Fruit fly (Drosophila melanogaster) whole organism, wandering third instar larva: Measurements from ENCODE around the gene CG15429.

Source experiments
- Abd-B ChIP-seq: fragments of >200 bp; optimal IDR thresholded peaks from 2 replicates; lab custom pipeline; 2017; ENCODE audit warnings: missing biosample characterization, missing genetic modification characterization
- CG32264 ChIP-seq: fragments of 200-800 bp; sonication (Bioruptor generic); optimal IDR thresholded peaks from 2 replicates; lab custom pipeline; 2016; ENCODE audit warnings: missing biosample characterization, missing genetic modification characterization
- CG9705 ChIP-seq: fragments of 200-800 bp; sonication (Bioruptor generic); optimal IDR thresholded peaks from 2 replicates; lab custom pipeline; 2018; ENCODE audit warnings: missing biosample characterization, mild to moderate bottlenecking, missing genetic modification characterization
- CrebA ChIP-seq: fragments of 200-800 bp; sonication (Bioruptor generic); optimal IDR thresholded peaks from 2 replicates; lab custom pipeline; 2016; ENCODE audit warnings: missing biosample characterization, mild to moderate bottlenecking, missing genetic modification characterization, borderline replicate concordance
- Dfd ChIP-seq: fragments of >200 bp; optimal IDR thresholded peaks from 2 replicates; lab custom pipeline; 2017; ENCODE audit warnings: missing biosample characterization, missing genetic modification characterization
- Dif ChIP-seq: fragments of 200-275, 200-300 bp; sonication (Bioruptor generic); optimal IDR thresholded peaks from 2 replicates; lab custom pipeline; 2018; ENCODE audit warnings: missing biosample characterization, missing genetic modification characterization; ENCODE audit not compliant: partially characterized antibody
- HLH106 ChIP-seq: fragments of 200-800 bp; optimal IDR thresholded peaks from 3 replicates; lab custom pipeline; 2019; ENCODE audit warnings: missing biosample characterization, mild to moderate bottlenecking, missing genetic modification characterization, moderate library complexity
- Hnf4 ChIP-seq: fragments of 200-800 bp; sonication (Bioruptor generic); optimal IDR thresholded peaks from 2 replicates; lab custom pipeline; 2016; ENCODE audit warnings: missing biosample characterization, mild to moderate bottlenecking, missing genetic modification characterization
- Hr78 ChIP-seq: fragments of >200 bp; optimal IDR thresholded peaks from 2 replicates; lab custom pipeline; 2017; ENCODE audit warnings: missing biosample characterization, missing genetic modification characterization
- Hr83 ChIP-seq: fragments of 200-300 bp; sonication (Bioruptor generic); optimal IDR thresholded peaks from 2 replicates; lab custom pipeline; 2016; ENCODE audit warnings: missing biosample characterization, mild to moderate bottlenecking, missing genetic modification characterization, moderate library complexity; ENCODE audit not compliant: poor library complexity, severe bottlenecking
- Jra ChIP-seq: sonication (Bioruptor generic); optimal IDR thresholded peaks from 2 replicates; lab custom pipeline; 2016; ENCODE audit warnings: missing biosample characterization, missing genetic modification characterization
- Myc ChIP-seq: fragments of >200 bp; optimal IDR thresholded peaks from 2 replicates; lab custom pipeline; 2017
- OdsH ChIP-seq: fragments of 200-800 bp; sonication (Bioruptor generic); optimal IDR thresholded peaks from 2 replicates; lab custom pipeline; 2016; ENCODE audit warnings: missing biosample characterization, mild to moderate bottlenecking, missing genetic modification characterization
- Rel ChIP-seq, 2 experiments: fragments of 200-800 bp; sonication (Bioruptor generic) in 1 of 2; optimal IDR thresholded peaks; 2 replicates in 1 of 2; 3 replicates in 1 of 2; lab custom pipeline; 2016 to 2019; ENCODE audit warnings: mild to moderate bottlenecking in 2 of 2, missing biosample characterization in 2 of 2, missing genetic modification characterization in 2 of 2, moderate library complexity in 1 of 2
- Sp1 ChIP-seq: fragments of 200-800 bp; sonication (Bioruptor generic); optimal IDR thresholded peaks from 3 replicates; lab custom pipeline; 2019; ENCODE audit warnings: missing biosample characterization, mild to moderate bottlenecking, missing genetic modification characterization, moderate library complexity
- Vsx2 ChIP-seq: fragments of 200-300, 225-300 bp; sonication (Bioruptor generic); optimal IDR thresholded peaks from 2 replicates; lab custom pipeline; 2018; ENCODE audit warnings: missing biosample characterization, missing genetic modification characterization; ENCODE audit not compliant: partially characterized antibody
- brk ChIP-seq: fragments of 200-800 bp; sonication (Bioruptor generic); optimal IDR thresholded peaks from 2 replicates; lab custom pipeline; 2016; ENCODE audit warnings: missing biosample characterization, mild to moderate bottlenecking, missing genetic modification characterization
- dmrt93B ChIP-seq: fragments of 200-800 bp; sonication (Bioruptor generic); optimal IDR thresholded peaks from 2 replicates; lab custom pipeline; 2018; ENCODE audit warnings: missing biosample characterization, mild to moderate bottlenecking, missing genetic modification characterization
- dsf ChIP-seq: sonication (Bioruptor generic); optimal IDR thresholded peaks from 2 replicates; lab custom pipeline; 2016; ENCODE audit warnings: missing biosample characterization, missing genetic modification characterization, borderline replicate concordance
- ey ChIP-seq: fragments of 200-800 bp; sonication (Bioruptor generic); optimal IDR thresholded peaks from 2 replicates; lab custom pipeline; 2016; ENCODE audit warnings: missing biosample characterization, missing genetic modification characterization
- fru ChIP-seq: fragments of 200-800 bp; sonication (Bioruptor generic); optimal IDR thresholded peaks from 3 replicates; lab custom pipeline; 2016; ENCODE audit warnings: missing biosample characterization, mild to moderate bottlenecking, missing genetic modification characterization
- h ChIP-seq: fragments of 200-800 bp; sonication (Bioruptor generic); optimal IDR thresholded peaks from 3 replicates; lab custom pipeline; 2016; ENCODE audit warnings: missing biosample characterization, mild to moderate bottlenecking, missing genetic modification characterization
- jim ChIP-seq: fragments of 175-275, 200-325 bp; sonication (Bioruptor generic); optimal IDR thresholded peaks from 2 replicates; lab custom pipeline; 2016; ENCODE audit warnings: missing biosample characterization, mild to moderate bottlenecking, missing genetic modification characterization
- lola ChIP-seq: fragments of >200 bp; optimal IDR thresholded peaks from 2 replicates; lab custom pipeline; 2017; ENCODE audit warnings: missing biosample characterization, missing genetic modification characterization
- pan ChIP-seq: fragments of >200 bp; optimal IDR thresholded peaks from 2 replicates; lab custom pipeline; 2017
- psq ChIP-seq: fragments of 200-800 bp; sonication (Bioruptor generic); optimal IDR thresholded peaks from 3 replicates; lab custom pipeline; 2017; ENCODE audit warnings: missing biosample characterization, mild to moderate bottlenecking, missing genetic modification characterization, moderate library complexity
- sage ChIP-seq: fragments of 200-800 bp; sonication (Bioruptor generic); optimal IDR thresholded peaks from 2 replicates; lab custom pipeline; 2016; ENCODE audit warnings: missing biosample characterization, mild to moderate bottlenecking, missing genetic modification characterization
- sv ChIP-seq: fragments of 200-800 bp; sonication (Bioruptor generic); optimal IDR thresholded peaks from 3 replicates; lab custom pipeline; 2016; ENCODE audit warnings: missing biosample characterization, missing genetic modification characterization
- tai ChIP-seq: sonication (Bioruptor generic); optimal IDR thresholded peaks from 2 replicates; lab custom pipeline; 2016; ENCODE audit warnings: missing biosample characterization, missing genetic modification characterization
- usp ChIP-seq: fragments of >200 bp; optimal IDR thresholded peaks from 2 replicates; lab custom pipeline; 2017; ENCODE audit warnings: missing biosample characterization, missing genetic modification characterization
- woc ChIP-seq: sonication (Bioruptor generic); optimal IDR thresholded peaks from 2 replicates; lab custom pipeline; 2016; ENCODE audit warnings: missing biosample characterization, mild to moderate bottlenecking, missing genetic modification characterization

CG15429 gene

DNA sequence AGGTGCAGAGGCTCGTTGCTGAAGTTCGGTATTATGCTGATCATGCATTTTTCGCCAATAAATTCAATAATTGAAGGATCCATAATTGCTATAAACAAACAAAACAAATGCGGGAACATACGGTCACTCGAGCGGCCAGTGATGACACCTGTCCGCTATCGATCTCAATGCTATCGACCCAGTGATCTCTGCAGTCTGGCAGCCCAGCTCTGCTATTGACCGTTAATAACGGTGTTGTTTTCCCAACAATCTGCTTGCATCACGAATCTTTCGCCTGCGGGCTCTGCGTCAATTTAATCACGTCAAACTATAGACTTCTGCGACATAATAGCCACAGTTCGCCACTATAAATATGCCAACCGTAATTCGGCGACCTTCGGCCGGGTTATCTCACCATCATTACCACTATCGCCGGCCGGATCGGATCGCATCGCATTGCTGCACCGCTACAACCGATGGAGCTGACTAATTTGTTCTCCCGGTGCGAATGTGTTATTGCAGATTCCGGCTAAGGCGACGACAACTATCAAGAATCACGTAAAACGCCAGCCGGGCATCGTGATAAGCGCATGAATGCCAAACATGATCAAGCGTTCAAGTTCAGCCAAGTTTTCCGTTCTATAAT lies 34.3 kb downstream of the CG15429 start, which contains the start of gene Psf2:
TSS of gene Psf2 (minus strand) at position 431 of the 625 bp plus-strand sequence.
- TF ChIP-seq tai (GFP tag; lab: Kevin White, UChicago) (no peak), brk (GFP tag; lab: Kevin White, UChicago) (no peak), CrebA (no peak), sv (no peak), Dif (GFP tag; lab: Kevin White, UChicago) (no peak), Rel (GFP tag; optimal IDR thresholded peaks at IDR 0.05; lab: Kevin White, UChicago) (no peak), Rel (tag; optimal IDR thresholded peaks at IDR 0.05; lab: Kevin White, UChicago) (peak; percentile 62), lola (GFP tag; lab: Kevin White, UChicago) (no peak), usp (GFP tag; lab: Kevin White, UChicago) (no peak), sage (GFP tag; lab: Kevin White, UChicago) (no peak), Abd-B (GFP tag; lab: Kevin White, UChicago) (no peak), h (no peak), Dfd (GFP tag; lab: Kevin White, UChicago) (no peak), dmrt93B (GFP tag; lab: Kevin White, UChicago) (no peak), Hr78 (GFP tag; lab: Kevin White, UChicago) (no peak), Hr83 (GFP tag; lab: Kevin White, UChicago) (peak; percentile 5), OdsH (GFP tag; lab: Kevin White, UChicago) (no peak)
- TF ChIP-seq, all 38 proteins: peak for 2

dm6 chr2L:4388027-4388426 lies 35.3 kb downstream of the CG15429 start, which contains the start of gene Tps1:
Tps1 (plus strand) TSS chr2L:4388327.
- TF ChIP-seq h, result no peak
- no peak for TF ChIP-seq brk (GFP tag; lab: Kevin White, UChicago)
- no peak for TF ChIP-seq Vsx2 (GFP tag; lab: Kevin White, UChicago)
- TF ChIP-seq sage (GFP tag; lab: Kevin White, UChicago), result no peak
- TF ChIP-seq dsf (GFP tag; lab: Kevin White, UChicago), result no peak
- no peak for TF ChIP-seq Myc (lab: Kevin White, UChicago)
- TF ChIP-seq CG9705 (GFP tag; lab: Kevin White, UChicago), result no peak
- no peak for TF ChIP-seq HLH106 (tag; lab: Kevin White, UChicago)
- TF ChIP-seq woc, result no peak
- TF ChIP-seq sv, result no peak
- TF ChIP-seq Hr78 (GFP tag; lab: Kevin White, UChicago), result no peak
- TF ChIP-seq Hr83 (GFP tag; lab: Kevin White, UChicago), result no peak
- no peak for TF ChIP-seq ey (GFP tag; lab: Kevin White, UChicago)
- TF ChIP-seq Hnf4, result no peak
- no peak for TF ChIP-seq fru
- TF ChIP-seq CG32264 (GFP tag; lab: Kevin White, UChicago), result no peak
- no peak for TF ChIP-seq Sp1 (GFP tag; lab: Kevin White, UChicago)
- no peak for TF ChIP-seq usp (GFP tag; lab: Kevin White, UChicago)
- no peak for TF ChIP-seq pan

- TF ChIP-seq brk (GFP tag; lab: Kevin White, UChicago) (no peak), Jra (GFP tag; lab: Kevin White, UChicago) (no peak), Sp1 (GFP tag; lab: Kevin White, UChicago) (no peak), pan (no peak), Dfd (GFP tag; lab: Kevin White, UChicago) (no peak)
These were observed 36.8 kb downstream of the CG15429 start for dm6 chr2L:4389405-4390115.

- TF ChIP-seq Sp1 (GFP tag; lab: Kevin White, UChicago) (no peak), sv (peak; percentile 20), HLH106 (tag; lab: Kevin White, UChicago) (peak; percentile 52), OdsH (GFP tag; lab: Kevin White, UChicago) (peak; percentile 30), dsf (GFP tag; lab: Kevin White, UChicago) (no peak), Myc (lab: Kevin White, UChicago) (peak; percentile 71), fru (no peak), psq (peak; percentile 29), CG9705 (GFP tag; lab: Kevin White, UChicago) (peak; percentile 4), jim (GFP tag; lab: Kevin White, UChicago) (no peak)
These were observed 41.2 kb downstream of the CG15429 start, which contains the start of gene CG3652 for dm6 chr2L:4393842-4394421. CG3652 (minus strand) TSS chr2L:4393876.
